Fruit fly (Drosophila melanogaster): ENCODE results near the gene Swip-1.

Gene Swip-1

DNA sequence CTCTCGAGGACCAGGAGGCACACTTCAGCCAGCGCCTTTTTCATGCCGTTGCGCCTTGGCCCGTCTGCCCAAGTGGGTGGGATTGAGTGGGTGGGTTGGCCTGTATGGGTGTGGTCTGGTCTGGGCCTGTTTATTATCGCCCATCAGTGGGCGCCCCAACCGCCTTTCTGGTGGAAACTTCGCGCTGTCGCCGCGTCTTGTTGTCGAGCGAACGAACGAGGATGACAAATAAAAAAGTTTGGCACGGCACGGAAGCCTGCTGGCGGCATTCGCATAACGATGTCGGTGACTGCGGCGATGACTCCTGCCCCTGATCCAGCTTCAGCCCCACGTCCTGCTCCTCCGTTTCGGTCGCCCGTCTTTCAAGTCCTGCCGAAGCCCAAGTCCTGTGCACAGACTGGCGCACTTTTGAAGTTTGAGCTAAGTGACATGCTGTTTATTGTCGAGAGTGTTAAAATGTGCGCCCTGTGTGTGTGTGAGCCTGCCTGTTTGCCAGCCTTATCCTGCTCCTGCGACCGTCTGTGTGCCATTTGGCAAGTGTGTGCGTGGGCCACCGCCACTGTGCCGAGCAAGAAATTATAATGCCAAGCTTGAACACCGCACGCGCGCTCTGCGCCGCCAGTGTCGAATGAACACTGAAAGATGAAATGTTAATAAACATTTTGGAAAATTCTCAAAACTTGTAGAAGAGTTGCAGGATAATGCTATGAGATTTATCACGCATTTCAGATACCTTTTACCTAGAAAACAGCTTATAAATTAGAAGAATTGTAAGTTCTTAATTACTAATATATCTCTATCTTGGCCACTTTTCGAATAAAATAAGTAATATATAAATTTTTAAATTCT, 27.2 kb upstream of the Swip-1 start:
- TF ChIP-seq Pif1A (GFP tag; optimal IDR thresholded peaks at IDR 0.05) (peak; percentile 10), CG9948 (tag; optimal IDR thresholded peaks at IDR 0.05) (peak; percentile 55), CG17806 (tag; optimal IDR thresholded peaks at IDR 0.05) (peak; percentile 57), fd96Ca (GFP tag; IDR thresholded peaks at IDR 0.05) (no peak), CG32121 (GFP tag; IDR thresholded peaks at IDR 0.05) (no peak), CG14655 (GFP tag; optimal IDR thresholded peaks at IDR 0.05) (peak; percentile 58), CG15710 (tag; optimal IDR thresholded peaks at IDR 0.05) (peak; percentile 67), CG4496 (GFP tag; IDR thresholded peaks at IDR 0.05) (peak; percentile 40; the same call in 1 of the 3 replicates), EcR (GFP tag; optimal IDR thresholded peaks at IDR 0.05) (no peak), CG13204 (GFP tag; optimal IDR thresholded peaks at IDR 0.05) (no peak), Snoo (tag; optimal IDR thresholded peaks at IDR 0.05) (peak; percentile 24), Ets98B (GFP tag; IDR thresholded peaks at IDR 0.05) (no peak), D1 (tag; optimal IDR thresholded peaks at IDR 0.05) (no peak), CG34367 (tag; optimal IDR thresholded peaks at IDR 0.05) (peak; percentile 39), CG10348 (GFP tag; IDR thresholded peaks at IDR 0.05) (no peak), CG8159 (tag; optimal IDR thresholded peaks at IDR 0.05) (peak; percentile 76), Pif1B (GFP tag; optimal IDR thresholded peaks at IDR 0.05) (peak; percentile 4), gl (tag; optimal IDR thresholded peaks at IDR 0.05) (no peak), CG8301 (tag; optimal IDR thresholded peaks at IDR 0.05) (peak; percentile 35)

- peak; percentile 64 for TF ChIP-seq CG13204 (GFP tag; optimal IDR thresholded peaks at IDR 0.05)
- no peak for TF ChIP-seq CG32121 (GFP tag; IDR thresholded peaks at IDR 0.05)
Observed at dm6 chr2L:19012776-19013328, 25.8 kb upstream of the Swip-1 start.

- no peak for TF ChIP-seq EcR (GFP tag; optimal IDR thresholded peaks at IDR 0.05)
- TF ChIP-seq CG8159 (tag; optimal IDR thresholded peaks at IDR 0.05): peak; percentile 80
- TF ChIP-seq CG13204 (GFP tag; optimal IDR thresholded peaks at IDR 0.05): peak; percentile 61
- TF ChIP-seq CG10348 (GFP tag; IDR thresholded peaks at IDR 0.05): peak; percentile 32; the same call in 1 of the 2 replicates
- TF ChIP-seq rn (GFP tag; IDR thresholded peaks at IDR 0.05): 0 out of 2 replicates have a peak, but pooled peaks have one; percentile 34
- TF ChIP-seq CG14655 (GFP tag; optimal IDR thresholded peaks at IDR 0.05): peak; percentile 69
- TF ChIP-seq CG4496 (GFP tag; IDR thresholded peaks at IDR 0.05): peak; percentile 67; the same call in 2 of the 3 replicates
- TF ChIP-seq CG17806 (tag; optimal IDR thresholded peaks at IDR 0.05): peak; percentile 74
- peak; percentile 76 for TF ChIP-seq Pif1A (GFP tag; optimal IDR thresholded peaks at IDR 0.05)
- peak; percentile 48 for TF ChIP-seq Snoo (tag; optimal IDR thresholded peaks at IDR 0.05)
- TF ChIP-seq Ets98B (GFP tag; IDR thresholded peaks at IDR 0.05): peak; percentile 62; the same call in 1 of the 2 replicates
- TF ChIP-seq CG15710 (tag; optimal IDR thresholded peaks at IDR 0.05): peak; percentile 76
- TF ChIP-seq CG8301 (tag; optimal IDR thresholded peaks at IDR 0.05): peak; percentile 61
- no peak for TF ChIP-seq D1 (tag; optimal IDR thresholded peaks at IDR 0.05)
- peak; percentile 42 for TF ChIP-seq Pif1B (GFP tag; optimal IDR thresholded peaks at IDR 0.05)
- peak; percentile 76 for TF ChIP-seq CG32121 (GFP tag; IDR thresholded peaks at IDR 0.05)
- TF ChIP-seq CG34367 (tag; optimal IDR thresholded peaks at IDR 0.05): peak; percentile 75
- peak; percentile 54; the same call in 1 of the 2 replicates for TF ChIP-seq CG12605 (GFP tag; IDR thresholded peaks at IDR 0.05)
- TF ChIP-seq CG9948 (tag; optimal IDR thresholded peaks at IDR 0.05): peak; percentile 66
- TF ChIP-seq fd96Ca (GFP tag; IDR thresholded peaks at IDR 0.05): peak; percentile 81
- TF ChIP-seq gl (tag; optimal IDR thresholded peaks at IDR 0.05): peak; percentile 46
Observed at dm6 chr2L:19011895-19012645, 25.0 kb upstream of the Swip-1 start.

dm6 chr2L:19010566-19010965, 23.5 kb upstream of the Swip-1 start, which contains the start of gene robl37BC:
robl37BC (plus strand) TSS chr2L:19010866.
- TF ChIP-seq CG4496 (GFP tag; IDR thresholded peaks at IDR 0.05) (no peak), CG8159 (tag; optimal IDR thresholded peaks at IDR 0.05) (no peak), CG9948 (tag; optimal IDR thresholded peaks at IDR 0.05) (no peak), CG8301 (tag; optimal IDR thresholded peaks at IDR 0.05) (no peak), CG12605 (GFP tag; IDR thresholded peaks at IDR 0.05) (no peak), CG10348 (GFP tag; IDR thresholded peaks at IDR 0.05) (no peak), Pif1A (GFP tag; optimal IDR thresholded peaks at IDR 0.05) (no peak), D1 (tag; optimal IDR thresholded peaks at IDR 0.05) (no peak), CG14655 (GFP tag; optimal IDR thresholded peaks at IDR 0.05) (no peak), CG13204 (GFP tag; optimal IDR thresholded peaks at IDR 0.05) (no peak), CG34367 (tag; optimal IDR thresholded peaks at IDR 0.05) (no peak), EcR (GFP tag; optimal IDR thresholded peaks at IDR 0.05) (no peak), gl (tag; optimal IDR thresholded peaks at IDR 0.05) (no peak), Snoo (tag; optimal IDR thresholded peaks at IDR 0.05) (no peak), CG17806 (tag; optimal IDR thresholded peaks at IDR 0.05) (no peak), CG15710 (tag; optimal IDR thresholded peaks at IDR 0.05) (no peak)

- TF ChIP-seq Ets98B (GFP tag; IDR thresholded peaks at IDR 0.05) (no peak), CG15710 (tag; optimal IDR thresholded peaks at IDR 0.05) (no peak), Snoo (tag; optimal IDR thresholded peaks at IDR 0.05) (no peak), Pif1A (GFP tag; optimal IDR thresholded peaks at IDR 0.05) (no peak), CG10348 (GFP tag; IDR thresholded peaks at IDR 0.05) (no peak), CG13204 (GFP tag; optimal IDR thresholded peaks at IDR 0.05) (no peak), gl (tag; optimal IDR thresholded peaks at IDR 0.05) (no peak), CG14655 (GFP tag; optimal IDR thresholded peaks at IDR 0.05) (no peak)
Observed at dm6 chr2L:19010037-19010436, 23.0 kb upstream of the Swip-1 start.
